Fruit fly (Drosophila melanogaster) whole organism: ENCODE results near the gene CG33648.

Experiments used
- CG8478 ChIP-seq: fragments of >200 bp; optimal IDR thresholded peaks from 2 replicates; lab custom pipeline; 2018; ENCODE audit warnings: inconsistent platforms
- Dll ChIP-seq: fragments of >200 bp; optimal IDR thresholded peaks from 2 replicates; lab custom pipeline; 2017
- EcR ChIP-seq, 2 experiments: fragments of >200 bp; optimal IDR thresholded peaks; 2 replicates each; lab custom pipeline; 2017; ENCODE audit warnings: missing biosample characterization in 2 of 2, missing genetic modification characterization in 2 of 2, missing genetic modification reagents in 2 of 2
- pan ChIP-seq: fragments of >200 bp; optimal IDR thresholded peaks from 2 replicates; lab custom pipeline; 2017
- psq ChIP-seq: fragments of >200 bp; optimal IDR thresholded peaks from 2 replicates; lab custom pipeline; 2017
- usp ChIP-seq: fragments of >200 bp; optimal IDR thresholded peaks from 2 replicates; lab custom pipeline; 2017; ENCODE audit warnings: missing biosample characterization, missing genetic modification characterization, mixed read lengths

Gene CG33648

dm6 chr2L:14499078-14499477, 25.0 kb upstream of the CG33648 start:
- TF ChIP-seq Dll (no peak), EcR (GFP tag; optimal IDR thresholded peaks at IDR 0.05; lab: Kevin White, UChicago) (no peak), pan (lab: Kevin White, UChicago) (no peak), psq (lab: Kevin White, UChicago) (no peak), CG8478 (lab: Kevin White, UChicago) (no peak), usp (no peak)

dm6 chr2L:14499497-14499896, 24.6 kb upstream of the CG33648 start:
- TF ChIP-seq usp (no peak), pan (lab: Kevin White, UChicago) (no peak), EcR (GFP tag; optimal IDR thresholded peaks at IDR 0.05; lab: Kevin White, UChicago) (no peak), Dll (no peak), CG8478 (lab: Kevin White, UChicago) (no peak), psq (lab: Kevin White, UChicago) (no peak)

- no peak for TF ChIP-seq Dll
- TF ChIP-seq CG8478 (lab: Kevin White, UChicago), result no peak
- TF ChIP-seq pan (lab: Kevin White, UChicago), result no peak
- no peak for TF ChIP-seq EcR (GFP tag; optimal IDR thresholded peaks at IDR 0.05; lab: Kevin White, UChicago)
- TF ChIP-seq psq (lab: Kevin White, UChicago), result no peak
- no peak for TF ChIP-seq usp
Measured at dm6 chr2L:14500383-14500782, 23.7 kb upstream of the CG33648 start.

dm6 chr2L:14501132-14501954, 22.8 kb upstream of the CG33648 start:
- TF ChIP-seq EcR (GFP tag; optimal IDR thresholded peaks at IDR 0.05; lab: Kevin White, UChicago), result no peak

dm6 chr2L:14502578-14503426, 21.3 kb upstream of the CG33648 start:
- no peak for TF ChIP-seq EcR (GFP tag; optimal IDR thresholded peaks at IDR 0.05; lab: Kevin White, UChicago)
- no peak for TF ChIP-seq Dll
- no peak for TF ChIP-seq usp

- TF ChIP-seq CG8478 (lab: Kevin White, UChicago), result no peak
- TF ChIP-seq EcR (GFP tag; optimal IDR thresholded peaks at IDR 0.05; lab: Kevin White, UChicago), result no peak
- no peak for TF ChIP-seq usp
- TF ChIP-seq psq (lab: Kevin White, UChicago), result no peak
- TF ChIP-seq pan (lab: Kevin White, UChicago), result no peak
- TF ChIP-seq Dll, result no peak
Measured at dm6 chr2L:14503584-14503983, 20.5 kb upstream of the CG33648 start.

- TF ChIP-seq CG8478 (lab: Kevin White, UChicago), result no peak
- TF ChIP-seq EcR (GFP tag; optimal IDR thresholded peaks at IDR 0.05; lab: Kevin White, UChicago), result no peak
- TF ChIP-seq usp, result no peak
- no peak for TF ChIP-seq Dll
- no peak for TF ChIP-seq pan (lab: Kevin White, UChicago)
- no peak for TF ChIP-seq psq (lab: Kevin White, UChicago)
Measured at dm6 chr2L:14505004-14505835, 18.9 kb upstream of the CG33648 start.

- TF ChIP-seq usp (no peak), EcR (GFP tag; optimal IDR thresholded peaks at IDR 0.05; lab: Kevin White, UChicago) (no peak), Dll (no peak), pan (lab: Kevin White, UChicago) (no peak), CG8478 (lab: Kevin White, UChicago) (no peak), psq (lab: Kevin White, UChicago) (no peak)
Measured at dm6 chr2L:14506011-14506565, 18.0 kb upstream of the CG33648 start.

- no peak for TF ChIP-seq Dll
- no peak for TF ChIP-seq pan (lab: Kevin White, UChicago)
- no peak for TF ChIP-seq psq (lab: Kevin White, UChicago)
- no peak for TF ChIP-seq usp
Measured at dm6 chr2L:14506694-14507093, 17.4 kb upstream of the CG33648 start.

dm6 chr2L:14507997-14508396, 16.1 kb upstream of the CG33648 start:
- TF ChIP-seq EcR (GFP tag; optimal IDR thresholded peaks at IDR 0.05; lab: Kevin White, UChicago) (no peak), usp (no peak), Dll (no peak), pan (lab: Kevin White, UChicago) (no peak), psq (lab: Kevin White, UChicago) (no peak), CG8478 (lab: Kevin White, UChicago) (no peak)

- TF ChIP-seq usp (no peak), Dll (no peak), CG8478 (lab: Kevin White, UChicago) (no peak), pan (lab: Kevin White, UChicago) (no peak)
Measured at dm6 chr2L:14508710-14509109, 15.4 kb upstream of the CG33648 start.
